Fruit fly (Drosophila melanogaster) whole organism, embryonic: ENCODE data around the gene ds.
A peak's percentile ranks its signal among the peaks of the same experiment; 100 is the strongest.

Experiments
- ATbp ChIP-seq: fragments of 200-800 bp; sonication (Bioruptor generic); optimal IDR thresholded peaks from 2 replicates; lab custom pipeline; 2017; ENCODE audit warnings: missing biosample characterization, mild to moderate bottlenecking, missing genetic modification characterization, missing genetic modification reagents
- Asciz ChIP-seq: fragments of 200-800 bp; sonication (Bioruptor generic); optimal IDR thresholded peaks from 2 replicates; lab custom pipeline; 2017; ENCODE audit warnings: missing biosample characterization, mild to moderate bottlenecking, missing genetic modification characterization, missing genetic modification reagents
- Blimp-1 ChIP-seq: fragments of 200-800 bp; sonication (Bioruptor generic); optimal IDR thresholded peaks from 3 replicates; lab custom pipeline; 2018; ENCODE audit warnings: missing biosample characterization, missing genetic modification characterization, mild to moderate bottlenecking, moderate library complexity, missing genetic modification reagents
- CG10366 ChIP-seq: fragments of 200-800 bp; sonication (Bioruptor generic); IDR thresholded peaks from 2 replicates; pipeline ENCODE4 v1.3.6; 2022; ENCODE audit warnings: missing biosample characterization, missing genetic modification characterization
- CG10462 ChIP-seq: fragments of 200-800 bp; sonication (Bioruptor generic); optimal IDR thresholded peaks from 2 replicates; lab custom pipeline; 2016; ENCODE audit warnings: missing biosample characterization, missing genetic modification characterization
- CG11085 ChIP-seq: fragments of 200-800 bp; sonication (Bioruptor generic); IDR thresholded peaks from 2 replicates; pipeline ENCODE4 v1.3.6; 2022; ENCODE audit warnings: missing biosample characterization, missing genetic modification characterization
- CG11504 ChIP-seq: fragments of 200-800 bp; sonication (Bioruptor generic); optimal IDR thresholded peaks from 3 replicates; lab custom pipeline; 2019; ENCODE audit warnings: missing biosample characterization, mild to moderate bottlenecking, missing genetic modification characterization, moderate library complexity
- CG11696 ChIP-seq: fragments of 200-800 bp; sonication (Bioruptor generic); IDR thresholded peaks from 2 replicates; pipeline ENCODE4 v1.3.6; 2022; ENCODE audit warnings: missing biosample characterization, missing genetic modification characterization
- CG12391 ChIP-seq: fragments of 200-800 bp; sonication (Bioruptor generic); optimal IDR thresholded peaks from 3 replicates; lab custom pipeline; 2018; ENCODE audit warnings: missing biosample characterization, mild to moderate bottlenecking, missing genetic modification characterization, moderate library complexity
- CG13775 ChIP-seq: fragments of 200-800 bp; sonication (Bioruptor generic); optimal IDR thresholded peaks from 3 replicates; lab custom pipeline; 2017; ENCODE audit warnings: missing biosample characterization, mild to moderate bottlenecking, missing genetic modification characterization
- CG14710 ChIP-seq: fragments of 200-800 bp; sonication (Bioruptor generic); optimal IDR thresholded peaks from 3 replicates; lab custom pipeline; 2019; ENCODE audit warnings: missing biosample characterization, mild to moderate bottlenecking, missing genetic modification characterization, moderate library complexity
- CG2712 ChIP-seq: fragments of 200-800 bp; optimal IDR thresholded peaks from 3 replicates; lab custom pipeline; 2019; ENCODE audit warnings: missing biosample characterization, mild to moderate bottlenecking, missing genetic modification characterization, moderate library complexity
- CG30020 ChIP-seq: fragments of 200-800 bp; optimal IDR thresholded peaks from 2 replicates; lab custom pipeline; 2019; ENCODE audit warnings: missing biosample characterization, mild to moderate bottlenecking, missing genetic modification characterization, moderate library complexity
- CG32772 ChIP-seq: fragments of 200-800 bp; sonication (Bioruptor generic); IDR thresholded peaks from 2 replicates; pipeline ENCODE4 v1.3.6; 2022; ENCODE audit warnings: missing biosample characterization, missing genetic modification characterization
- CG8290 ChIP-seq, 3 experiments: fragments of 200-800 bp; sonication (Bioruptor generic); optimal IDR thresholded peaks; 2 replicates each; lab custom pipeline; 2016 to 2019; ENCODE audit warnings: missing biosample characterization in 3 of 3, missing genetic modification characterization in 3 of 3, mild to moderate bottlenecking in 2 of 3, moderate library complexity in 1 of 3
- CG8924 ChIP-seq: fragments of 200-800 bp; optimal IDR thresholded peaks from 3 replicates; lab custom pipeline; 2019; ENCODE audit warnings: missing biosample characterization, mild to moderate bottlenecking, missing genetic modification characterization, moderate library complexity
- Ets65A ChIP-seq: fragments of 200-800 bp; sonication (Bioruptor generic); peaks from one replicate; lab custom pipeline; 2016; ENCODE audit warnings: missing biosample characterization, missing genetic modification characterization
- HLH54F ChIP-seq: fragments of 200-800 bp; sonication (Bioruptor generic); optimal IDR thresholded peaks from 3 replicates; lab custom pipeline; 2016; ENCODE audit warnings: missing biosample characterization, missing genetic modification characterization
- MTF-1 ChIP-seq: fragments of 200-800 bp; sonication (Bioruptor generic); optimal IDR thresholded peaks from 2 replicates; lab custom pipeline; 2018; ENCODE audit warnings: missing biosample characterization, mild to moderate bottlenecking, missing genetic modification characterization, borderline replicate concordance
- Nf-YC ChIP-seq: fragments of 200-800 bp; optimal IDR thresholded peaks from 3 replicates; lab custom pipeline; 2019; ENCODE audit warnings: missing biosample characterization, mild to moderate bottlenecking, missing genetic modification characterization, moderate library complexity
- Pdp1 ChIP-seq, 2 experiments: fragments of 200-800 bp; sonication (Bioruptor generic); optimal IDR thresholded peaks; 3 replicates each; lab custom pipeline; 2016; ENCODE audit warnings: missing biosample characterization in 2 of 2, missing genetic modification characterization in 2 of 2, mild to moderate bottlenecking in 1 of 2, moderate library complexity in 1 of 2
- Xrp1 ChIP-seq: fragments of 200-800 bp; sonication (Bioruptor generic); IDR thresholded peaks from 2 replicates; pipeline ENCODE4 v1.3.6; 2022; ENCODE audit warnings: missing biosample characterization, missing genetic modification characterization
- az2 ChIP-seq: fragments of 200-800 bp; sonication (Bioruptor generic); optimal IDR thresholded peaks from 3 replicates; lab custom pipeline; 2016; ENCODE audit warnings: missing biosample characterization, missing genetic modification characterization
- bigmax ChIP-seq: fragments of 200-800 bp; sonication (Bioruptor generic); optimal IDR thresholded peaks from 2 replicates; lab custom pipeline; 2018; ENCODE audit warnings: missing biosample characterization, mild to moderate bottlenecking, missing genetic modification characterization
- cad ChIP-seq: fragments of >200 bp; optimal IDR thresholded peaks from 2 replicates; lab custom pipeline; 2017; ENCODE audit warnings: missing biosample characterization, missing genetic modification characterization
- cas ChIP-seq: fragments of 200-800 bp; sonication (Bioruptor generic); IDR thresholded peaks from 2 replicates; pipeline ENCODE4 v1.3.6; 2022; ENCODE audit warnings: missing biosample characterization, missing genetic modification characterization
- dimm ChIP-seq: fragments of 200-800 bp; sonication (Bioruptor generic); IDR thresholded peaks from 2 replicates; pipeline ENCODE4 v1.3.6; 2022; ENCODE audit warnings: missing biosample characterization, missing genetic modification characterization
- dmrt99B ChIP-seq: fragments of 200-800 bp; sonication (Bioruptor generic); optimal IDR thresholded peaks from 2 replicates; lab custom pipeline; 2018; ENCODE audit warnings: missing biosample characterization, mild to moderate bottlenecking, missing genetic modification characterization, moderate library complexity
- fd102C ChIP-seq: fragments of 200-800 bp; sonication (Bioruptor generic); optimal IDR thresholded peaks from 2 replicates; lab custom pipeline; 2018; ENCODE audit warnings: missing biosample characterization, mild to moderate bottlenecking, missing genetic modification characterization, moderate library complexity
- fd64A ChIP-seq: fragments of 200-800 bp; sonication (Bioruptor generic); optimal IDR thresholded peaks from 3 replicates; lab custom pipeline; 2018; ENCODE audit warnings: missing biosample characterization, mild to moderate bottlenecking, missing genetic modification characterization
- gcm2 ChIP-seq: fragments of 200-800 bp; sonication (Bioruptor generic); optimal IDR thresholded peaks from 2 replicates; lab custom pipeline; 2016; ENCODE audit warnings: missing biosample characterization, missing genetic modification characterization
- gsb-n ChIP-seq: fragments of 200-800 bp; sonication (Bioruptor generic); optimal IDR thresholded peaks from 3 replicates; lab custom pipeline; 2018; ENCODE audit warnings: missing biosample characterization, mild to moderate bottlenecking, missing genetic modification characterization
- ind ChIP-seq: fragments of 200-800 bp; sonication (Bioruptor generic); optimal IDR thresholded peaks from 3 replicates; lab custom pipeline; 2016; ENCODE audit warnings: missing biosample characterization, missing genetic modification characterization
- knrl ChIP-seq: fragments of 200-800 bp; sonication (Bioruptor generic); IDR thresholded peaks from 3 replicates; pipeline ENCODE4 v1.3.6; 2022; ENCODE audit warnings: missing biosample characterization, missing genetic modification characterization; ENCODE audit not compliant: partially characterized antibody
- odd ChIP-seq: fragments of 200-800 bp; sonication (Bioruptor generic); optimal IDR thresholded peaks from 2 replicates; lab custom pipeline; 2017; ENCODE audit warnings: missing biosample characterization, mild to moderate bottlenecking, missing genetic modification characterization
- prd ChIP-seq, 3 experiments: fragments of >200 bp in 2 of 3; fragments of 200-800 bp in 1 of 3; sonication (Bioruptor generic) in 1 of 3; optimal IDR thresholded peaks in 2 of 3; IDR thresholded peaks in 1 of 3; 2 replicates in 2 of 3; 3 replicates in 1 of 3; pipeline versions ENCODE4 v1.3.6 to Lab custom; 2017 to 2022; ENCODE audit warnings: missing biosample characterization in 1 of 3, missing genetic modification characterization in 1 of 3
- sc ChIP-seq, 3 experiments: fragments of >200 bp in 2 of 3; fragments of 200-800 bp in 1 of 3; sonication (Bioruptor generic) in 1 of 3; optimal IDR thresholded peaks; 2 replicates in 2 of 3; 3 replicates in 1 of 3; lab custom pipeline; 2017; ENCODE audit warnings: mild to moderate bottlenecking in 1 of 3, missing biosample characterization in 1 of 3, missing genetic modification characterization in 1 of 3, missing genetic modification reagents in 1 of 3
- scrt ChIP-seq: fragments of 200-800 bp; sonication (Bioruptor generic); optimal IDR thresholded peaks from 2 replicates; lab custom pipeline; 2018; ENCODE audit warnings: missing biosample characterization, mild to moderate bottlenecking, missing genetic modification characterization, moderate library complexity
- sens ChIP-seq: fragments of 200-800 bp; sonication (Bioruptor generic); peaks from one replicate; lab custom pipeline; 2016; ENCODE audit warnings: missing biosample characterization, missing genetic modification characterization
- sisA ChIP-seq: fragments of 200-800 bp; sonication (Bioruptor generic); IDR thresholded peaks from 2 replicates; pipeline ENCODE4 v1.3.6; 2022; ENCODE audit warnings: missing biosample characterization, missing genetic modification characterization
- sr ChIP-seq: fragments of 200-800 bp; sonication (Bioruptor generic); IDR thresholded peaks from 3 replicates; pipeline ENCODE4 v1.3.6; 2022; ENCODE audit warnings: missing biosample characterization, missing genetic modification characterization
- stwl ChIP-seq: fragments of 200-800 bp; sonication (Bioruptor generic); optimal IDR thresholded peaks from 3 replicates; lab custom pipeline; 2018; ENCODE audit warnings: missing biosample characterization, mild to moderate bottlenecking, missing genetic modification characterization, moderate library complexity
- vvl ChIP-seq: fragments of 200-800 bp; sonication (Bioruptor generic); IDR thresholded peaks from 2 replicates; pipeline ENCODE4 v1.3.6; 2022; ENCODE audit warnings: missing biosample characterization, missing genetic modification characterization
- wor ChIP-seq: fragments of 200-800 bp; sonication (Bioruptor generic); IDR thresholded peaks from 2 replicates; pipeline ENCODE4 v1.3.6; 2022; ENCODE audit warnings: missing biosample characterization, missing genetic modification characterization

Gene ds

dm6 chr2L:696495-696894 lies 18.3 kb downstream of the ds start:
- TF ChIP-seq Pdp1 (GFP tag; optimal IDR thresholded peaks at IDR 0.05; lab: Kevin White, UChicago), result no peak

dm6 chr2L:684788-685187 lies 30.0 kb downstream of the ds start:
- TF ChIP-seq HLH54F (no peak), fd102C (GFP tag; lab: Kevin White, UChicago) (no peak), cad (no peak), MTF-1 (no peak), knrl (no peak), prd (optimal IDR thresholded peaks at IDR 0.05; lab: Kevin White, UChicago) (no peak), prd (GFP tag; IDR thresholded peaks at IDR 0.05; lab: Robert Waterston, UW) (no peak), Ets65A (GFP tag; lab: Kevin White, UChicago) (peak; percentile 50)

- TF ChIP-seq CG11504 (tag; lab: Kevin White, UChicago) (peak; percentile 76), odd (no peak)
- TF ChIP-seq, all 482 proteins: peak for 1
Observed at dm6 chr2L:684089-684488, 30.7 kb downstream of the ds start.

dm6 chr2L:683078-683477 lies 31.7 kb downstream of the ds start:
- TF ChIP-seq CG14710 (tag; lab: Kevin White, UChicago) (peak; percentile 34), wor (GFP tag; lab: Robert Waterston, UW) (0 out of 2 replicates have a peak, but pooled peaks have one; percentile 14), Ets65A (GFP tag; lab: Kevin White, UChicago) (peak; percentile 64), bigmax (GFP tag; lab: Kevin White, UChicago) (no peak), gsb-n (peak; percentile 31), vvl (GFP tag; lab: Robert Waterston, UW) (peak; percentile 66; the same call in 1 of the 2 replicates), fd64A (GFP tag; lab: Kevin White, UChicago) (no peak), Asciz (GFP tag; lab: Kevin White, UChicago) (no peak), dmrt99B (tag; lab: Kevin White, UChicago) (peak; percentile 41), CG2712 (peak; percentile 45), CG32772 (peak; percentile 29; the same call in 1 of the 2 replicates), CG12391 (tag; lab: Kevin White, UChicago) (peak; percentile 26), CG11696 (GFP tag; lab: Robert Waterston, UW) (no peak), prd (optimal IDR thresholded peaks at IDR 0.05; lab: Kevin White, UChicago) (no peak), prd (GFP tag; IDR thresholded peaks at IDR 0.05; lab: Robert Waterston, UW) (peak; percentile 50; the same call in 2 of the 3 replicates), sisA (peak; percentile 31; the same call in 1 of the 2 replicates), Blimp-1 (GFP tag; lab: Kevin White, UChicago) (peak; percentile 58), CG13775 (no peak), sc (optimal IDR thresholded peaks at IDR 0.05; lab: Kevin White, UChicago) (no peak), sc (GFP tag; optimal IDR thresholded peaks at IDR 0.05; lab: Kevin White, UChicago) (peak; percentile 9), Xrp1 (GFP tag; lab: Robert Waterston, UW) (peak; percentile 58; the same call in 1 of the 2 replicates), ind (GFP tag; lab: Kevin White, UChicago) (no peak), CG8924 (no peak), CG11085 (GFP tag; lab: Robert Waterston, UW) (no peak), scrt (no peak), CG30020 (tag; lab: Kevin White, UChicago) (no peak), ATbp (peak; percentile 6), az2 (GFP tag; lab: Kevin White, UChicago) (peak; percentile 17), cas (GFP tag; lab: Robert Waterston, UW) (no peak), CG8290 (GFP tag; optimal IDR thresholded peaks at IDR 0.05; lab: Kevin White, UChicago) (no peak), CG8290 (tag; optimal IDR thresholded peaks at IDR 0.05; lab: Kevin White, UChicago) (no peak), CG10462 (no peak), gcm2 (GFP tag; lab: Kevin White, UChicago) (no peak), sr (GFP tag; lab: Robert Waterston, UW) (no peak), stwl (no peak), sens (GFP tag; lab: Kevin White, UChicago) (peak; percentile 82), Nf-YC (tag; lab: Kevin White, UChicago) (no peak), dimm (GFP tag; lab: Robert Waterston, UW) (no peak), CG10366 (GFP tag; lab: Robert Waterston, UW) (peak; percentile 22; the same call in 1 of the 2 replicates)
